Worm (Caenorhabditis elegans): ENCODE measurements around the gene brc-1.

brc-1 gene

DNA sequence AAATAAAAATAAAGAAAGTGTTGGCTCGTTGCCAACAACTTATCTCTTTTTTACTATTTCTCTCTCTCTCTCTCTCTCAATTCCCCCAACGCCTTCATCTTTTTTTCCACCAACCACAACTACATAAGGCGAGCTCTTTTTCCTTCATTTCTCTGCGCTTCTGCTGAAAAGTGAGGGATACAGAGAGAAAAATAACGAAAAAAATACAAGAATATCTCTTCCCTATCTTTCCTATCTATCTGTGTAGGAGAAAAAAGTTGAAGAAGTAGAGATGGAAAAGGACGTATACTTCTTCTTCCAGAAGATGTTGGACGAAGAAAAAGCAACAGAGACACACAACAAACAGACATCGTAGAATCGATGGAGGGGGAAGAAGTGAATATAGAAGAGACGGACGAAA is 36.1 kb upstream of the brc-1 start:
- TF ChIP-seq pha-4 (tag; optimal IDR thresholded peaks at IDR 0.05), result no peak
- no peak for TF ChIP-seq pat-9 (tag; optimal IDR thresholded peaks at IDR 0.05)
- TF ChIP-seq unc-42 (tag; optimal IDR thresholded peaks at IDR 0.05), result peak; percentile 26
- peak; percentile 21 for TF ChIP-seq ceh-31 (tag; optimal IDR thresholded peaks at IDR 0.05)
- TF ChIP-seq ceh-2 (tag; optimal IDR thresholded peaks at IDR 0.05), result no peak

DNA sequence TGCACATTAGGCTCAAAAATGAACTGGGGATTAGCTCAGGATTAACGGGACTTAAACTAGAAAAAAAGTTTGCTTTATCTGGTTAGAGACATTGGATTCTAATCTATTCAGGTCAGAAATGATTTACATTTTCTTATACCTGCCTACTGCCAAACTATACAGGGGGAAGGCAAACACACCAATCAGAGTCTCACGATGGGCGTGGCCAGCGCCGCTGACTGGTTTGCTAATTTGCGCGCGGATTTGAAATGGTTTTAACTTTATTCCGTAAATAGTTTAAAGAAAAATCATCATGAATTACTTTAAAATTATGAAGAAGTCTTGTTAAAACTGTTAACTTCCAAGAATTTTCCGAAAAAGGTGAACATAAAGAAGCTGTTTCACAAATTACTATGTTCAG is 35.6 kb upstream of the brc-1 start:
- TF ChIP-seq ceh-31 (tag; optimal IDR thresholded peaks at IDR 0.05) (no peak), nfya-1 (tag; optimal IDR thresholded peaks at IDR 0.05) (peak; percentile 88)

DNA sequence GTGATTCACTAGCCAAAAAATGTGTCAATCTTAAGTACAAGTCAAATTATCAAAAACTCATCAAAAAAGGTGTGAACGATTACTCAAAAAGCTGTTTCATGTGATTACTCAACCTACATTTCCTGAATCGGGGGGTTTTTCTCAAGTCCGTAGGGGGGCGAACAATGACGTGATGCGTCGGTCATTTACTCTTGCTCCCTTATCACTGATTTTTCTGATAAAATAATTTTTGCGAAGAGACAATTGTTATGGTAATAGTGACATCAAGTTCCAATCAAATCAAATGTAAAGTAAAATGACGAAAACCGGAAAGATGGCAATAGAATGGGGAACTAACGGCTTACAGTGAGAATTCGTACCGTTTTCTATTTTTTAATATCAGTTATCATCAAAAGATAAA is 31.2 kb upstream of the brc-1 start:
- TF ChIP-seq elt-2 (tag; optimal IDR thresholded peaks at IDR 0.05) (peak; percentile 30), T23F11.4 (GFP tag; optimal IDR thresholded peaks at IDR 0.05) (no peak)

DNA sequence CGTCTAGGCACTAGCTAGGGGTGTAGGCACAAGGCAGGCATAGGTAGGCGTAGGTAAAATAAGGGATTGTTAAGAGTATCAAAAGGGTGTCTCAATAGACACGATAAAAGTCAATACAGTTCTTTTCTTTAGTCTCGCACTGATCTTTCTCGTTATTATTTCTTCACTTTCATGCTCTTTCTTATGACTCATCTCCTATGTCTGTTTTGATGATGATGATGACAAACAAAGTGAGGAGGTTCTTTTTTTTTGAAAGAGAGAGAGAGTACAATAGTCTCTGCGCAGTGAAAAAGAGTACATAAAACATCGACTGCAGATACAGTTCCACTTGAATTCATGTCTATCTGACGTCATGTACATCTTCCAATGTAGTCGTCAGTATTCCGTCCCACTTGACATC is 27.1 kb upstream of the brc-1 start:
- TF ChIP-seq pag-3 (tag; optimal IDR thresholded peaks at IDR 0.05; ENCODE audit: borderline replicate concordance) (no peak), nhr-11 (tag; optimal IDR thresholded peaks at IDR 0.05) (no peak), hlh-6 (tag; optimal IDR thresholded peaks at IDR 0.05) (no peak), ceh-19 (GFP tag; optimal IDR thresholded peaks at IDR 0.05) (no peak), F13H6.1 (tag; optimal IDR thresholded peaks at IDR 0.05) (no peak), ceh-22 (tag; optimal IDR thresholded peaks at IDR 0.05) (no peak), pqm-1 (tag; optimal IDR thresholded peaks at IDR 0.05) (no peak)

DNA sequence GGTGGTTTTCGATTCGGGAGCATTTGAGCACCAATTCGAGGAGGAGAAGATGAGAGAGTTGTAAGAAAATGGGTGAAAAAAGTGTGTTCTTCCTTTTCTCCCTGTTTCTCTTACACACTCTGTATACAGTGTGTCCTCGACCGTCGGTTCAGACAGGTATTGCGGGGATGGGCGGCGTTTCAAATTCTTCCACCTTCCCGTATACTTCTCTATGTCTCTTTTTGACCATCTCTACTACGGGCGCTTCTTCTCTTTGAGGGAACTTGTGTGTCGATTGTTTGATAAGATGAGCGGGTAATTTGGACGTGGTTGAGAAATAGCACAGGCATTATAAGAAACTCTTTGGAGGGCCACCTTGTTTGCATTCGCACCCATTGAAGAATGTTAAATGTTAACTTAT is 24.8 kb upstream of the brc-1 start:
- TF ChIP-seq nhr-232 (tag; optimal IDR thresholded peaks at IDR 0.05) (no peak), pat-9 (tag; optimal IDR thresholded peaks at IDR 0.05) (no peak), npax-4 (tag; optimal IDR thresholded peaks at IDR 0.05) (no peak), C38D4.7 (GFP tag; optimal IDR thresholded peaks at IDR 0.05) (no peak)

DNA sequence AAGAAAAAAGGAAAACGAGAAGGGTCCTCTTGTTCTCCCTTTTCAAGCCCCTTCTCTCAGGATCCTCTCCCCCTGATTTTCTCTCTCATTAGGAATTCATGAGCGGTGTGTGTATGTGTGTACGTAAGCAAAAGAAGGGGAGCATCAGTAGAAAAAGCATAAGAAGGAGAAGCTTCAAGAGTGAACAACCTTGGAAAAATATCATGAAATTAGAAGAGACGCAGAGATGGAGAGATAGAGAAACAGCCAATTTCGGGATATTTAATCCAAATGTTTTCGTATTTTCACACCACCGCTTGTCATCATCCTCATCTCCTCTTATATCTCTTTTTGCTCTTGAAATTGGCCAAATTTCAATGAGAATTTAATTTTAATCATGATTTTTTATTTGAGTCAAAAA is 20.4 kb upstream of the brc-1 start:
- TF ChIP-seq unc-42 (tag; optimal IDR thresholded peaks at IDR 0.05), result peak; percentile 1
- no peak for TF ChIP-seq dmd-4 (tag; optimal IDR thresholded peaks at IDR 0.05; ENCODE audit: borderline replicate concordance)

DNA sequence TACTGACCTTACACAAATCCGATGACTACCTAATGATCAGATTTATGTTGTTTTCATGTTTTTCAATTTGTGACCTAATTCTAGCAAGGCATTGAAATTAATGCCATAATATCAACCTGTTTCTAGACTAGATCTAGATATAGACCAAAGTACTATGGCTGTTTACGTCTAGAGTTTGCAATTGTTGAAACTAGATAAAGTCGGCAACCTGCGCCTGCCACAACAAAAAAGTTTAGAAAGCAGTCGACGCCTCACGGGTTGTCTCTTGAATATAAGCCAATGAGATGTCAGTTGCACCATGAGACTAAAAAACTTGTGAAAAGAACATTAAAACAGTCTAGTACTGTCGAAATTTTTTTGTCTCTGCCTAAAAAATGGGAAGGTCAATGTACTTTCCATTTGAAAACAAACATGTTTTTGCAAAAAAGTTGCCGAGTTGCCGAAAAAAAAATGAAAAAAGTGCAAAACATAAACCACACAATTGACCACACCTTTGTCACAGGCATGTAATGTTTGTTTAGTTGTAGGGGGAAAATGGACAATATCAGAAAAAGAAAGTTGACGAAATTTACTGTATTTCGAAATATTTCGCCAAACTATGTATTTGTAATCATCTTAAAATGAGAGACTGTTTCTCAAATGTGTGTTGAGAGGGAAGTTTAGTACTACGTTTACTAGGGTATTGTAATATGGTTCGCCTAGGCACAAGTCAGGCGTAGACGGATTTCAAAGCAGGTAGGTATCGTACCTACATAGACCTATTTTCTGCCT is 16.4 kb upstream of the brc-1 start:
- no peak for TF ChIP-seq ref-2 (tag; optimal IDR thresholded peaks at IDR 0.05)
- TF ChIP-seq ceh-2 (tag; optimal IDR thresholded peaks at IDR 0.05), result no peak
- TF ChIP-seq ceh-34 (tag; optimal IDR thresholded peaks at IDR 0.05), result no peak
- no peak for TF ChIP-seq unc-86 (tag; optimal IDR thresholded peaks at IDR 0.05)
- TF ChIP-seq gmeb-2 (tag; optimal IDR thresholded peaks at IDR 0.05), result no peak
- TF ChIP-seq T23F11.4 (GFP tag; optimal IDR thresholded peaks at IDR 0.05), result no peak
- TF ChIP-seq ceh-30 (tag; optimal IDR thresholded peaks at IDR 0.05), result no peak
- no peak for TF ChIP-seq sox-2 (GFP tag; IDR thresholded peaks at IDR 0.05)
- TF ChIP-seq fkh-6 (tag; optimal IDR thresholded peaks at IDR 0.05), result no peak
- TF ChIP-seq ceh-48 (tag; optimal IDR thresholded peaks at IDR 0.05), result no peak
- no peak for TF ChIP-seq nhr-232 (tag; optimal IDR thresholded peaks at IDR 0.05)
- no peak for TF ChIP-seq pha-2 (tag; optimal IDR thresholded peaks at IDR 0.05)
- no peak for TF ChIP-seq ceh-22 (tag; optimal IDR thresholded peaks at IDR 0.05)
- no peak for TF ChIP-seq zip-5 (tag; optimal IDR thresholded peaks at IDR 0.05)
- TF ChIP-seq che-1 (tag; optimal IDR thresholded peaks at IDR 0.05), result no peak
- no peak for TF ChIP-seq ceh-14 (tag; optimal IDR thresholded peaks at IDR 0.05)
- TF ChIP-seq C08G9.2 (tag; optimal IDR thresholded peaks at IDR 0.05), result no peak
- TF ChIP-seq dmd-4 (tag; optimal IDR thresholded peaks at IDR 0.05; ENCODE audit: borderline replicate concordance), result no peak
- no peak for TF ChIP-seq hlh-30 (tag; optimal IDR thresholded peaks at IDR 0.05; ENCODE audit: insufficient read depth)

Data from whole organism, late embryonic.